Worm (Caenorhabditis elegans) whole organism, mixed stage, embryonic: ENCODE results near the gene T20G5.13.

ENCODE experiments used
- bed-3 ChIP-seq: fragments of 200-800 bp; sonication (Bioruptor generic); optimal IDR thresholded peaks from 3 replicates; lab custom pipeline; 2018; ENCODE audit warnings: mild to moderate bottlenecking, missing genetic modification characterization, moderate library complexity, missing compliant biosample characterization
- ceh-39 ChIP-seq: fragments of 150-350 bp; optimal IDR thresholded peaks from 2 replicates; lab custom pipeline; 2014; ENCODE audit warnings: missing biosample characterization, missing genetic modification characterization
- ceh-43 ChIP-seq: fragments of 200-800 bp; sonication (Bioruptor generic); optimal IDR thresholded peaks from 2 replicates; lab custom pipeline; 2018; ENCODE audit warnings: mild to moderate bottlenecking, missing genetic modification characterization, moderate library complexity, missing compliant biosample characterization
- ces-1 ChIP-seq: fragments of 150-350 bp; optimal IDR thresholded peaks from 2 replicates; lab custom pipeline; 2014; ENCODE audit warnings: missing biosample characterization, missing genetic modification reagents, missing genetic modification characterization
- cnd-1 ChIP-seq: fragments of 200-800 bp; sonication (Bioruptor generic); optimal IDR thresholded peaks from 2 replicates; lab custom pipeline; 2018; ENCODE audit warnings: mild to moderate bottlenecking, missing genetic modification characterization, missing compliant biosample characterization
- drap-1 ChIP-seq: fragments of 200-800 bp; sonication (Bioruptor generic); optimal IDR thresholded peaks from 3 replicates; lab custom pipeline; 2018; ENCODE audit warnings: mild to moderate bottlenecking, missing genetic modification characterization, missing compliant biosample characterization
- elt-1 ChIP-seq: sonication (generic microtip); optimal IDR thresholded peaks from 2 replicates; lab custom pipeline; 2017; ENCODE audit warnings: missing genetic modification characterization, mild to moderate bottlenecking, missing compliant biosample characterization, antibody characterized with exemption, moderate library complexity, borderline replicate concordance; ENCODE audit not compliant: insufficient read depth
- elt-3 ChIP-seq: fragments of 150-350 bp; optimal IDR thresholded peaks from 2 replicates; lab custom pipeline; 2014; ENCODE audit warnings: missing biosample characterization, missing genetic modification characterization
- flh-1 ChIP-seq: fragments of 200-800 bp; sonication (Bioruptor generic); optimal IDR thresholded peaks from 2 replicates; lab custom pipeline; 2018; ENCODE audit warnings: mild to moderate bottlenecking, missing genetic modification characterization, moderate library complexity, missing compliant biosample characterization
- ham-2 ChIP-seq: fragments of 200-800 bp; sonication (Bioruptor generic); optimal IDR thresholded peaks from 2 replicates; lab custom pipeline; 2018; ENCODE audit warnings: mild to moderate bottlenecking, missing genetic modification characterization, missing compliant biosample characterization
- hlh-1 ChIP-seq: fragments of 150-350 bp; optimal IDR thresholded peaks from 2 replicates; lab custom pipeline; 2014; ENCODE audit warnings: missing biosample characterization, missing genetic modification reagents, missing genetic modification characterization
- lin-13 ChIP-seq: fragments of 150-350 bp; optimal IDR thresholded peaks from 2 replicates; lab custom pipeline; 2014; ENCODE audit warnings: missing biosample characterization, missing genetic modification characterization
- lin-32 ChIP-seq: fragments of 200-800 bp; sonication (Bioruptor generic); optimal IDR thresholded peaks from 2 replicates; lab custom pipeline; 2018; ENCODE audit warnings: mild to moderate bottlenecking, missing genetic modification characterization, missing compliant biosample characterization
- lsy-2 ChIP-seq: fragments of 150-350 bp; optimal IDR thresholded peaks from 2 replicates; lab custom pipeline; 2014; ENCODE audit warnings: missing biosample characterization, missing genetic modification characterization
- mab-5 ChIP-seq: fragments of 150-350 bp; optimal IDR thresholded peaks from 2 replicates; lab custom pipeline; 2014; ENCODE audit warnings: missing biosample characterization, missing genetic modification characterization
- mep-1 ChIP-seq: fragments of 150-350 bp; optimal IDR thresholded peaks from 2 replicates; lab custom pipeline; 2017; ENCODE audit warnings: missing biosample characterization, missing genetic modification reagents, missing genetic modification characterization, inconsistent platforms
- mls-2 ChIP-seq: sonication (generic microtip); optimal IDR thresholded peaks from 2 replicates; lab custom pipeline; 2016; ENCODE audit warnings: mild to moderate bottlenecking, missing genetic modification characterization, moderate library complexity, missing compliant biosample characterization
- nhr-237 ChIP-seq: fragments of 150-350 bp; optimal IDR thresholded peaks from 2 replicates; lab custom pipeline; 2014; ENCODE audit warnings: missing biosample characterization, missing genetic modification characterization
- nhr-28 ChIP-seq: fragments of 150-350 bp; optimal IDR thresholded peaks from 2 replicates; lab custom pipeline; 2014; ENCODE audit warnings: missing biosample characterization, missing genetic modification characterization
- nhr-76 ChIP-seq: sonication (generic microtip); optimal IDR thresholded peaks from 2 replicates; lab custom pipeline; 2017; ENCODE audit warnings: missing biosample characterization, missing genetic modification characterization
- pha-4 ChIP-seq: fragments of 150-350 bp; optimal IDR thresholded peaks from 2 replicates; lab custom pipeline; 2018; ENCODE audit warnings: missing biosample characterization, missing genetic modification reagents, missing genetic modification characterization
- sem-2 ChIP-seq: fragments of 200-800 bp; sonication (Bioruptor generic); optimal IDR thresholded peaks from 2 replicates; lab custom pipeline; 2018; ENCODE audit warnings: mild to moderate bottlenecking, missing genetic modification characterization, missing compliant biosample characterization
- snpc-4 ChIP-seq: fragments of 150-350 bp; optimal IDR thresholded peaks from 2 replicates; lab custom pipeline; 2014; ENCODE audit warnings: missing biosample characterization, missing genetic modification characterization
- sptf-1 ChIP-seq: sonication (generic microtip); optimal IDR thresholded peaks from 2 replicates; lab custom pipeline; 2017; ENCODE audit warnings: mild to moderate bottlenecking, missing genetic modification characterization, moderate library complexity, missing compliant biosample characterization
- tbx-8 ChIP-seq: fragments of 200-800 bp; sonication (Bioruptor generic); optimal IDR thresholded peaks from 2 replicates; lab custom pipeline; 2018; ENCODE audit warnings: mild to moderate bottlenecking, missing genetic modification characterization, moderate library complexity, missing compliant biosample characterization
- unc-120 ChIP-seq: sonication (generic microtip); optimal IDR thresholded peaks from 2 replicates; lab custom pipeline; 2017; ENCODE audit warnings: missing genetic modification characterization, missing compliant biosample characterization; ENCODE audit not compliant: poor library complexity, severe bottlenecking
- unc-39 ChIP-seq: fragments of 150-350 bp; optimal IDR thresholded peaks from 2 replicates; lab custom pipeline; 2014; ENCODE audit warnings: missing biosample characterization, missing genetic modification characterization
- unc-62 ChIP-seq: fragments of 150-350 bp; optimal IDR thresholded peaks from 2 replicates; lab custom pipeline; 2014; ENCODE audit warnings: missing biosample characterization, missing genetic modification reagents, missing genetic modification characterization
- zip-8 ChIP-seq: fragments of 150-350 bp; optimal IDR thresholded peaks from 2 replicates; lab custom pipeline; 2014; ENCODE audit warnings: missing biosample characterization, missing genetic modification characterization
- ztf-11 ChIP-seq: fragments of 150-350 bp; optimal IDR thresholded peaks from 2 replicates; lab custom pipeline; 2014; ENCODE audit warnings: missing biosample characterization, missing genetic modification characterization

The T20G5.13 gene

DNA sequence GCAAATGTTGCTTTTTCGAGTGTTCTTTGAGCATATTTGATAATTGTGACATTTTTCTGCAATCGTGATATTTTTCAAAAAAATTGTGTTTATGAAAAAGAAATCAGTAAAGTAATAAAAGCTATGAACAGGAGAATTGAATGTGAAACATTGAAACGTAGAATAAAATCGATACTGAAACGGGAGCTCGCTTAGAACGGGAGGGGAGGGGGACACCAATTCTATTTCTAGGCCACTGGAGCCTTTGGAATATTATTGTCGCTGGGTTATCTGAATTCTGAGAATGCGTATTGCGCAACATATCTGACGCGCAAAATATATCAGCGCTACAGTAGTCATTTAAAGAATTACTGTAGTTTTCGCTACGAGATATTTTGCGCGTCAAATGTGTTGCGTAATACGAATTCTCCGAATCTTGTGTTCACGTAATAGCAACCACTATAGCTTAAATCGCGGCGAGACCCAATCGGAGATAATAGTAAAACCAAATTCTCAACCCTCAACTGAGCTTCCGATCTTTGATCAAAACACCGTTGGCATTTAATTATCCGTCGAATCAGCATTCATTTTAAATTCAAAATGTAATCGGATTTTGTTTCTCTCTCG, 10.9 kb upstream of the T20G5.13 start, which contains the start of the genes blos-1 and best-18:
TSS of gene blos-1 (minus strand) at position 58 of the 606 bp plus-strand sequence.
TSS of gene best-18 (plus strand) at position 508 of the 606 bp plus-strand sequence.
- TF ChIP-seq mls-2 (tag; lab: Kevin White, UChicago): no peak
- TF ChIP-seq ces-1: peak; percentile 9
- TF ChIP-seq zip-8 (tag; lab: Kevin White, UChicago): peak; percentile 98
- peak; percentile 2 for TF ChIP-seq lsy-2 (tag; lab: Kevin White, UChicago)

DNA sequence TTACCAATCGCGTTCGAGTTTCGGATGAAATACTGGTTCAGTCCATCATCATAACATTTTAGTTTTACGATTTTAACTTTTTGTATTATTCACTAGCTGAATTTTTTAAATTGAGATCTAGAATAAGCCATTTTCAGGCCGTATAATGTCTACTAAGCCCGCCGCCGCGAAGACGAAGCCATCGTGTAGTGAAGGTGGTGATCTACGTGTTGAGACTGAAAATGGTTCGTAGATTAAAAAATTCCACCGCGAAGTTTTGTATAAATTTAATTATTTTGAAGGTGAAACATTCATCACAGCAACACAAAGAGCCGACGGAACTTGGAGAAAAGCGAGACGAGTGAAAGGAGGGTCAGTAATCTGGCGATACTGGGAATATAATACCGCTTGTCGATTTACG, 8.6 kb upstream of the T20G5.13 start, which contains the start of gene T20G5.9:
TSS of gene T20G5.9 (plus strand) at position 138 of the 400 bp plus-strand sequence.
- TF ChIP-seq bed-3 (GFP tag; lab: Kevin White, UChicago) (no peak), mab-5 (tag; lab: Kevin White, UChicago) (no peak)
- TF ChIP-seq, all 35 proteins: peak for 0

DNA sequence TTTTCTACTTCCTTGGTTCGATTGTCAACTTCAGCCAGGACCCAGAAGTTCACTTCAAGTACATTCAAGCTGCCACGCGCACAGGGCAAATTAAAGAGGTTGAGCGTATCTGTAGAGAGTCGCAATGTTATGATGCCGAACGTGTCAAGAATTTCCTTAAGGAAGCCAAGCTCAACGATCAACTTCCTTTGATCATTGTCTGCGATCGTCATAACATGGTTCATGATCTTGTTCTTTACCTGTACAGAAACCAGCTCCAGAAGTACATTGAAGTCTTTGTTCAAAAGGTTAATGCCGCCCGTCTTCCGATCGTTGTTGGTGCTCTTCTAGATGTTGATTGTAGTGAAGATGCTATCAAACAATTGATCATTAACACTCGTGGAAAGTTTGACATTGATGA, 5.2 kb upstream of the T20G5.13 start:
- TF ChIP-seq lin-32 (GFP tag; lab: Kevin White, UChicago): no peak
- TF ChIP-seq bed-3 (GFP tag; lab: Kevin White, UChicago): no peak
- no peak for TF ChIP-seq ceh-43 (GFP tag; lab: Kevin White, UChicago)
- no peak for TF ChIP-seq lsy-2 (tag; lab: Kevin White, UChicago)
- no peak for TF ChIP-seq unc-39 (tag; lab: Kevin White, UChicago)
- no peak for TF ChIP-seq ztf-11 (tag; lab: Kevin White, UChicago)
- no peak for TF ChIP-seq unc-62 (GFP tag; lab: Kevin White, UChicago)
- TF ChIP-seq hlh-1 (tag; lab: Kevin White, UChicago): no peak
- no peak for TF ChIP-seq zip-8 (tag; lab: Kevin White, UChicago)
- no peak for TF ChIP-seq ham-2
- no peak for TF ChIP-seq elt-1
- no peak for TF ChIP-seq sptf-1
- TF ChIP-seq tbx-8: no peak
- TF ChIP-seq mls-2 (tag; lab: Kevin White, UChicago): no peak
- TF ChIP-seq nhr-28: no peak

DNA sequence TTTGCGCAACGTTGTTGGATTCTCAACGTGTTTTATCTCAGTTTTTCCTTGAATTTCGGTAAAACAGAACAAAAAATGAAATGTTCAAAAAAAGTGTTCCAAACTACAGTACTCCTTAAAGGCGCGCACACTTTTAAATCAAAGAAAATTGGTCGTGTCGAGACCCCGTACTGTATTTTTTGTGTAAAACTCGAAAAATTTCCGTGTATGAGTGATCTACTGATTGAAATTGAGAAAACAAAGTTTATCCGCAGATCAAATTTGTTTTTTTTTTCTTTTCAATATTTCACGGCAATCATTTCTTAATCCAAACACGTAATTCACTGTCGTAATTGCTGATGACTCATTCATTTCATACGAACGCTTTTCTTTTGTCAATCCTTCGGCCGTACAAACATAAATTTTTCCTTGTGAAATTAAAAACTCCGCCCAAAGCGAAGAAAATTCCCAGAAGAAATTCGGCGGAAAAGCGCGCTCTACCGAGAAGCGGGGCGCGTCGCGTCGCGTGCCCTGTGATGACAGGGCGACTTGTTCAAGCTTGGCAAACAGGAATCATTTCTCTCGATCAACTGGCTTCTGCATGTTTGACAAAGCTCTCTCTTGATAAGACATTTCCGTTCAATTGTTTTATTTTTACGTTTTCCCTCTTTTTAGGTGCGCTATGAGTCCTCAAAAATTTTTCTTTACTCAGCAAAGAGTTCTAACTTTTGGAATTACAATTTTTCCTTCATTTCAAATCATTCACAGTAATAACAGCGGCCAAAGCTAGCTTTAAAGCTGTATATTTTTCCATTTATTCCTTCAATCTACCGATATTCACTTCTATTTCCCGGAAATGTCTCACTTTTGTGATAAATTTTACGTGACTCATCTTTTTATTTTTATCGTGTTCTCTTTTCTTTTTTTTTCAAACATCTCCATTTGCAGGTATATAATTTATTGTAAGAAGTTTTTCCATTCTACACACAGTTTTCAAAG, 2.0 kb upstream of the T20G5.13 start, which contains the start of gene chc-1:
TSS of gene chc-1 (plus strand) at position 928 of the 978 bp plus-strand sequence.
- no peak for TF ChIP-seq ceh-39 (tag; lab: Kevin White, UChicago)
- TF ChIP-seq lsy-2 (tag; lab: Kevin White, UChicago): no peak
- TF ChIP-seq lin-13 (tag; lab: Kevin White, UChicago): peak; percentile 2
- TF ChIP-seq hlh-1 (tag; lab: Kevin White, UChicago): peak; percentile 13
- TF ChIP-seq snpc-4 (tag; lab: Kevin White, UChicago): no peak
- peak; percentile 27 for TF ChIP-seq pha-4
- TF ChIP-seq ham-2: peak; percentile 52

DNA sequence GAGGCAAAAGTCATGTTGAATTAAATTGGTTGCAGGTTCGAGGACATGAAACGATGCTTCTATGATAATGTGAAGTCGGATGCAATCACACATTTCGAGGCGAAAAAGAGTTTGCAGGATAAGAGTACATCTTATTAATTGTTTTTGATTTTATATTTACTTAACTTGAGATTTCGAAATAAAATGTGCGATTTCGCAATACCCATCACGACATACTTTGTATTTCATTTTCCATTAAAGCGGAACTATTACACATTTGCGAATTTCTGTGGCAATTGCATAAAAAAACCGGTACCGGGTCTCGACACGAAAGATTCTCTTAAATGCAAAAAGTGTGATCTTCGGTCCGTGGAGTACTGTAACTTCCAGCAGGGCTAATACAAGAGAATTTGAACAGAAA, 1.3 kb upstream of the T20G5.13 start:
- TF ChIP-seq snpc-4 (tag; lab: Kevin White, UChicago) (no peak), tbx-8 (no peak), nhr-28 (no peak), nhr-237 (no peak), unc-39 (tag; lab: Kevin White, UChicago) (no peak), elt-3 (no peak), ham-2 (no peak), ceh-43 (GFP tag; lab: Kevin White, UChicago) (no peak), cnd-1 (tag; lab: Kevin White, UChicago) (no peak)

DNA sequence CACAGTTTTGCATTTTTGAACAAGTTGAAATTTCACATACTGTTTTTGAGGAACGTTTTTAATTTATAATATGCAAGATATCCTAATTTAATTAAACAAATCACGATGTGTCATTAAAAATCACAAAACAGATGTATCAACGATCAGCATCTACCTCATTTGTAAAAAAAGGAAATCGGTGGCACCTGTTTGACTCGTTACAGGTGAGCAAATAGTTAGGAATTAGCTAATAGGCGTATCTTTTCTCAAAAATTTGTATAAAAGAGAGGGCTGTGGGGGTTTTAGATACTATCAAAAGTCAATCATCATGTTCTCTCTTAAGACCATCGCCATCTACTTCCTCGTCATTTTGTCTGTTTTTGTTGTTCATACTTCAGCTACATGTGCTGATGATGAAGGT, 2.1 kb downstream of the T20G5.13 start, which contains the start of gene T20G5.8:
TSS of gene T20G5.8 (plus strand) at position 301 of the 400 bp plus-strand sequence.
- TF ChIP-seq nhr-76: no peak
- TF ChIP-seq unc-120 (tag; lab: Kevin White, UChicago): no peak
- no peak for TF ChIP-seq mab-5 (tag; lab: Kevin White, UChicago)
- TF ChIP-seq hlh-1 (tag; lab: Kevin White, UChicago): no peak
- TF ChIP-seq ham-2: no peak
- TF ChIP-seq elt-3: no peak
- no peak for TF ChIP-seq sem-2 (GFP tag; lab: Kevin White, UChicago)
- TF ChIP-seq ceh-43 (GFP tag; lab: Kevin White, UChicago): no peak
- TF ChIP-seq nhr-28: no peak
- no peak for TF ChIP-seq ceh-39 (tag; lab: Kevin White, UChicago)
- no peak for TF ChIP-seq flh-1 (GFP tag; lab: Kevin White, UChicago)
- no peak for TF ChIP-seq elt-1
- no peak for TF ChIP-seq tbx-8
- no peak for TF ChIP-seq snpc-4 (tag; lab: Kevin White, UChicago)
- no peak for TF ChIP-seq drap-1 (GFP tag; lab: Kevin White, UChicago)
- TF ChIP-seq mep-1 (tag; lab: Kevin White, UChicago): no peak
- TF ChIP-seq ces-1: no peak
